Fruit fly (Drosophila melanogaster) whole organism, embryonic: ENCODE results near the gene Hsdl2.

Experiments used
- Abd-B ChIP-seq: fragments of 200-800 bp; sonication (Bioruptor generic); optimal IDR thresholded peaks from 2 replicates; lab custom pipeline; 2018; ENCODE audit warnings: missing biosample characterization, mild to moderate bottlenecking, missing genetic modification characterization, moderate library complexity
- Blimp-1 ChIP-seq: fragments of 200-800 bp; sonication (Bioruptor generic); optimal IDR thresholded peaks from 3 replicates; lab custom pipeline; 2018; ENCODE audit warnings: missing biosample characterization, missing genetic modification characterization, mild to moderate bottlenecking, moderate library complexity, missing genetic modification reagents
- BtbVII ChIP-seq: fragments of 200-800 bp; sonication (Bioruptor generic); optimal IDR thresholded peaks from 3 replicates; lab custom pipeline; 2017; ENCODE audit warnings: missing biosample characterization, mild to moderate bottlenecking, missing genetic modification characterization
- CG1024 ChIP-seq: fragments of 200-800 bp; sonication (Bioruptor generic); IDR thresholded peaks from 2 replicates; pipeline ENCODE4 v1.3.6; 2022; ENCODE audit warnings: missing biosample characterization, missing genetic modification characterization
- CG10321 ChIP-seq: fragments of 200-800 bp; sonication (Bioruptor generic); IDR thresholded peaks from 2 replicates; pipeline ENCODE4 v1.3.6; 2022; ENCODE audit warnings: missing biosample characterization, missing genetic modification characterization
- CG11398 ChIP-seq: fragments of 200-800 bp; sonication (Bioruptor generic); optimal IDR thresholded peaks from 2 replicates; lab custom pipeline; 2016; ENCODE audit warnings: missing biosample characterization, missing genetic modification characterization
- CG12942 ChIP-seq: fragments of 200-800 bp; sonication (Bioruptor generic); optimal IDR thresholded peaks from 3 replicates; lab custom pipeline; 2016; ENCODE audit warnings: missing biosample characterization, missing genetic modification characterization
- CG1603 ChIP-seq: fragments of 200-800 bp; sonication (Bioruptor generic); optimal IDR thresholded peaks from 2 replicates; lab custom pipeline; 2019; ENCODE audit warnings: missing biosample characterization, mild to moderate bottlenecking, missing genetic modification characterization, moderate library complexity
- CG16863 ChIP-seq: fragments of 200-800 bp; sonication (Bioruptor generic); optimal IDR thresholded peaks from 3 replicates; lab custom pipeline; 2016; ENCODE audit warnings: missing biosample characterization, missing genetic modification characterization
- CG17385 ChIP-seq: fragments of 200-800 bp; sonication (Bioruptor generic); optimal IDR thresholded peaks from 3 replicates; lab custom pipeline; 2018; ENCODE audit warnings: missing biosample characterization, mild to moderate bottlenecking, missing genetic modification characterization
- CG2712 ChIP-seq: fragments of 200-800 bp; optimal IDR thresholded peaks from 3 replicates; lab custom pipeline; 2019; ENCODE audit warnings: missing biosample characterization, mild to moderate bottlenecking, missing genetic modification characterization, moderate library complexity
- CG30431 ChIP-seq: fragments of 200-800 bp; sonication (Bioruptor generic); optimal IDR thresholded peaks from 2 replicates; lab custom pipeline; 2017; ENCODE audit warnings: missing biosample characterization, missing genetic modification characterization
- CG31224 ChIP-seq: fragments of 200-800 bp; sonication (Bioruptor generic); IDR thresholded peaks from 2 replicates; pipeline ENCODE4 v1.3.6; 2022; ENCODE audit warnings: missing biosample characterization, missing genetic modification characterization
- CG3163 ChIP-seq: fragments of 200-800 bp; sonication (Bioruptor generic); optimal IDR thresholded peaks from 3 replicates; lab custom pipeline; 2016; ENCODE audit warnings: missing biosample characterization, missing genetic modification characterization
- CG32767 ChIP-seq: fragments of 200-800 bp; sonication (Bioruptor generic); IDR thresholded peaks from 2 replicates; pipeline ENCODE4 v1.3.6; 2022; ENCODE audit warnings: missing biosample characterization, missing genetic modification characterization
- CG43689 ChIP-seq: fragments of 200-800 bp; sonication (Bioruptor generic); IDR thresholded peaks from 2 replicates; pipeline ENCODE4 v1.3.6; 2022; ENCODE audit warnings: missing biosample characterization, missing genetic modification characterization
- CG4424 ChIP-seq: fragments of 200-800 bp; sonication (Bioruptor generic); optimal IDR thresholded peaks from 3 replicates; lab custom pipeline; 2016; ENCODE audit warnings: missing biosample characterization, missing genetic modification characterization
- CG4820 ChIP-seq: fragments of 200-800 bp; sonication (Bioruptor generic); optimal IDR thresholded peaks from 3 replicates; lab custom pipeline; 2016; ENCODE audit warnings: missing biosample characterization, missing genetic modification characterization
- CG6272 ChIP-seq: fragments of 200-800 bp; sonication (Bioruptor generic); IDR thresholded peaks from 2 replicates; pipeline ENCODE4 v1.3.6; 2022; ENCODE audit warnings: missing biosample characterization, missing genetic modification characterization
- CG7556 ChIP-seq: fragments of 200-800 bp; sonication (Bioruptor generic); optimal IDR thresholded peaks from 2 replicates; lab custom pipeline; 2017; ENCODE audit warnings: missing biosample characterization, mild to moderate bottlenecking, missing genetic modification characterization
- CG7786 ChIP-seq: fragments of 200-800 bp; sonication (Bioruptor generic); optimal IDR thresholded peaks from 2 replicates; lab custom pipeline; 2016; ENCODE audit warnings: missing biosample characterization, missing genetic modification characterization
- CG7963 ChIP-seq: fragments of 200-800 bp; sonication (Bioruptor generic); IDR thresholded peaks from 3 replicates; pipeline ENCODE4 v1.3.6; 2022; ENCODE audit warnings: missing biosample characterization, missing genetic modification characterization; ENCODE audit not compliant: partially characterized antibody
- CG8359 ChIP-seq: fragments of 200-800 bp; sonication (Bioruptor generic); optimal IDR thresholded peaks from 2 replicates; lab custom pipeline; 2017; ENCODE audit warnings: missing biosample characterization, mild to moderate bottlenecking, missing genetic modification characterization, borderline replicate concordance
- CG8388 ChIP-seq: fragments of 200-800 bp; sonication (Bioruptor generic); optimal IDR thresholded peaks from 2 replicates; lab custom pipeline; 2019; ENCODE audit warnings: missing biosample characterization, mild to moderate bottlenecking, missing genetic modification characterization, moderate library complexity
- CG8478 ChIP-seq: fragments of >200 bp; optimal IDR thresholded peaks from 2 replicates; lab custom pipeline; 2018
- CG8924 ChIP-seq: fragments of 200-800 bp; optimal IDR thresholded peaks from 3 replicates; lab custom pipeline; 2019; ENCODE audit warnings: missing biosample characterization, mild to moderate bottlenecking, missing genetic modification characterization, moderate library complexity
- CG9876 ChIP-seq: fragments of 200-800 bp; sonication (Bioruptor generic); optimal IDR thresholded peaks from 2 replicates; lab custom pipeline; 2016; ENCODE audit warnings: missing biosample characterization, missing genetic modification characterization
- Hand ChIP-seq: fragments of 200-800 bp; sonication (Bioruptor generic); optimal IDR thresholded peaks from 2 replicates; lab custom pipeline; 2017; ENCODE audit warnings: mild to moderate bottlenecking, missing biosample characterization, missing genetic modification reagents, missing genetic modification characterization
- Hmr ChIP-seq: fragments of 200-800 bp; sonication (Bioruptor generic); optimal IDR thresholded peaks from 3 replicates; lab custom pipeline; 2017; ENCODE audit warnings: mild to moderate bottlenecking, missing biosample characterization, missing genetic modification reagents, missing genetic modification characterization
- Jarid2 ChIP-seq: fragments of 200-800 bp; sonication (Bioruptor generic); optimal IDR thresholded peaks from 3 replicates; lab custom pipeline; 2017; ENCODE audit warnings: mild to moderate bottlenecking, missing biosample characterization, missing genetic modification reagents, missing genetic modification characterization
- Kr ChIP-seq: fragments of 200-800 bp; sonication (Bioruptor generic); optimal IDR thresholded peaks from 2 replicates; lab custom pipeline; 2017; ENCODE audit warnings: missing biosample characterization, mild to moderate bottlenecking, missing genetic modification characterization
- NC2α ChIP-seq: fragments of 200-800 bp; sonication (Bioruptor generic); optimal IDR thresholded peaks from 2 replicates; lab custom pipeline; 2016; ENCODE audit warnings: missing biosample characterization, missing genetic modification characterization
- Sin3A ChIP-seq: fragments of >200 bp; optimal IDR thresholded peaks from 2 replicates; lab custom pipeline; 2018
- ac ChIP-seq: fragments of 200-800 bp; sonication (Bioruptor generic); optimal IDR thresholded peaks from 3 replicates; lab custom pipeline; 2017; ENCODE audit warnings: missing biosample characterization, mild to moderate bottlenecking, missing genetic modification characterization
- al ChIP-seq: fragments of 200-800 bp; sonication (Bioruptor generic); IDR thresholded peaks from 2 replicates; pipeline ENCODE4 v1.3.6; 2022; ENCODE audit warnings: missing biosample characterization, missing genetic modification characterization
- amos ChIP-seq: fragments of 200-800 bp; sonication (Bioruptor generic); IDR thresholded peaks from 2 replicates; pipeline ENCODE4 v1.3.6; 2022; ENCODE audit warnings: missing biosample characterization, missing genetic modification characterization; ENCODE audit not compliant: partially characterized antibody
- fd102C ChIP-seq: fragments of 200-800 bp; sonication (Bioruptor generic); optimal IDR thresholded peaks from 2 replicates; lab custom pipeline; 2018; ENCODE audit warnings: missing biosample characterization, mild to moderate bottlenecking, missing genetic modification characterization, moderate library complexity
- fu2 ChIP-seq: fragments of 200-800 bp; sonication (Bioruptor generic); optimal IDR thresholded peaks from 2 replicates; lab custom pipeline; 2016; ENCODE audit warnings: missing biosample characterization, missing genetic modification characterization
- gcm ChIP-seq: fragments of 200-800 bp; sonication (Bioruptor generic); optimal IDR thresholded peaks from 2 replicates; lab custom pipeline; 2019; ENCODE audit warnings: missing biosample characterization, mild to moderate bottlenecking, missing genetic modification characterization, moderate library complexity
- gcm2 ChIP-seq: fragments of 200-800 bp; sonication (Bioruptor generic); optimal IDR thresholded peaks from 2 replicates; lab custom pipeline; 2016; ENCODE audit warnings: missing biosample characterization, missing genetic modification characterization
- gsb-n ChIP-seq: fragments of 200-800 bp; sonication (Bioruptor generic); optimal IDR thresholded peaks from 3 replicates; lab custom pipeline; 2018; ENCODE audit warnings: missing biosample characterization, mild to moderate bottlenecking, missing genetic modification characterization
- jumu ChIP-seq: fragments of 200-800 bp; sonication (Bioruptor generic); optimal IDR thresholded peaks from 3 replicates; lab custom pipeline; 2016; ENCODE audit warnings: missing biosample characterization, missing genetic modification characterization
- kay ChIP-seq: fragments of 200-800 bp; sonication (Bioruptor generic); optimal IDR thresholded peaks from 2 replicates; lab custom pipeline; 2016; ENCODE audit warnings: missing biosample characterization, missing genetic modification characterization
- lilli ChIP-seq: fragments of 200-800 bp; sonication (Bioruptor generic); optimal IDR thresholded peaks from 3 replicates; lab custom pipeline; 2016; ENCODE audit warnings: missing biosample characterization, missing genetic modification characterization
- mirr ChIP-seq: fragments of 200-800 bp; sonication (Bioruptor generic); optimal IDR thresholded peaks from 3 replicates; lab custom pipeline; 2018; ENCODE audit warnings: missing biosample characterization, mild to moderate bottlenecking, missing genetic modification characterization
- nau ChIP-seq: fragments of 200-800 bp; sonication (Bioruptor generic); optimal IDR thresholded peaks from 3 replicates; lab custom pipeline; 2017; ENCODE audit warnings: missing biosample characterization, mild to moderate bottlenecking, missing genetic modification characterization, missing genetic modification reagents
- pzg ChIP-seq: fragments of 200-800 bp; sonication (Bioruptor generic); optimal IDR thresholded peaks from 3 replicates; lab custom pipeline; 2018; ENCODE audit warnings: missing biosample characterization, mild to moderate bottlenecking, missing genetic modification characterization, moderate library complexity
- seq ChIP-seq: fragments of 200-800 bp; sonication (Bioruptor generic); IDR thresholded peaks from 2 replicates; pipeline ENCODE4 v1.3.6; 2022; ENCODE audit warnings: missing biosample characterization, missing genetic modification characterization
- sisA ChIP-seq: fragments of 200-800 bp; sonication (Bioruptor generic); IDR thresholded peaks from 2 replicates; pipeline ENCODE4 v1.3.6; 2022; ENCODE audit warnings: missing biosample characterization, missing genetic modification characterization
- wdn ChIP-seq: fragments of 200-800 bp; sonication (Bioruptor generic); IDR thresholded peaks from 2 replicates; pipeline ENCODE4 v1.3.6; 2022; ENCODE audit warnings: missing biosample characterization, missing genetic modification characterization
- zf30C ChIP-seq: fragments of 200-800 bp; sonication (Bioruptor generic); optimal IDR thresholded peaks from 3 replicates; lab custom pipeline; 2018; ENCODE audit warnings: missing biosample characterization, mild to moderate bottlenecking, missing genetic modification characterization

Gene Hsdl2

dm6 chr3R:27636010-27636584 is 41.2 kb upstream of the Hsdl2 start, which contains the start of the genes CG5611 and Mtl (continued):
- TF ChIP-seq CG8359 = peak; percentile 96
- TF ChIP-seq NC2α (GFP tag; lab: Kevin White, UChicago) = peak; percentile 93
- TF ChIP-seq CG6272 (GFP tag; lab: Robert Waterston, UW) = peak; percentile 100
- peak; percentile 81 for TF ChIP-seq CG3163 (GFP tag; lab: Kevin White, UChicago)
- peak; percentile 80 for TF ChIP-seq Kr (GFP tag; lab: Kevin White, UChicago)
- peak; percentile 99 for TF ChIP-seq CG7556 (GFP tag; lab: Kevin White, UChicago)
- TF ChIP-seq nau (GFP tag; lab: Kevin White, UChicago) = peak; percentile 99
- peak; percentile 97 for TF ChIP-seq CG7786
- peak; percentile 88 for TF ChIP-seq CG11398 (GFP tag; lab: Kevin White, UChicago)
- TF ChIP-seq al (GFP tag; lab: Robert Waterston, UW) = peak; percentile 100
- TF ChIP-seq Hand (GFP tag; lab: Kevin White, UChicago) = peak; percentile 97
- TF ChIP-seq gcm = peak; percentile 99
- TF ChIP-seq gcm2 (GFP tag; lab: Kevin White, UChicago) = peak; percentile 98
- TF ChIP-seq kay (GFP tag; lab: Kevin White, UChicago) = peak; percentile 99
- TF ChIP-seq CG31224 (GFP tag; lab: Robert Waterston, UW) = peak; percentile 99
- TF ChIP-seq CG32767 (GFP tag; lab: Robert Waterston, UW) = peak; percentile 100
- TF ChIP-seq Blimp-1 (GFP tag; lab: Kevin White, UChicago) = peak; percentile 99
- peak; percentile 99 for TF ChIP-seq CG30431 (GFP tag; lab: Kevin White, UChicago)
- peak; percentile 100 for TF ChIP-seq sisA (GFP tag; lab: Robert Waterston, UW)
- TF ChIP-seq Hmr = peak; percentile 100
- peak; percentile 97 for TF ChIP-seq jumu
- peak; percentile 100 for TF ChIP-seq Abd-B
- TF ChIP-seq gsb-n (tag; lab: Kevin White, UChicago) = peak; percentile 100
- peak; percentile 99 for TF ChIP-seq CG4820 (GFP tag; lab: Kevin White, UChicago)
- no peak; the same call in 2 of the 3 replicates for TF ChIP-seq CG7963
- TF ChIP-seq seq (GFP tag; lab: Robert Waterston, UW) = peak; percentile 100
- TF ChIP-seq CG8388 (GFP tag; lab: Kevin White, UChicago) = peak; percentile 99
- peak; percentile 56 for TF ChIP-seq zf30C
- TF ChIP-seq Jarid2 (GFP tag; lab: Kevin White, UChicago) = peak; percentile 96
- TF ChIP-seq CG43689 (GFP tag; lab: Robert Waterston, UW) = peak; percentile 100
- TF ChIP-seq CG1603 = peak; percentile 99
- peak; percentile 99 for TF ChIP-seq CG17385 (GFP tag; lab: Kevin White, UChicago)
- TF ChIP-seq CG4424 (GFP tag; lab: Kevin White, UChicago) = peak; percentile 100
- peak; percentile 73 for TF ChIP-seq Sin3A (lab: Kevin White, UChicago)
- peak; percentile 91 for TF ChIP-seq CG10321 (GFP tag; lab: Robert Waterston, UW)
- TF ChIP-seq CG12942 (GFP tag; lab: Kevin White, UChicago) = peak; percentile 100
- peak; percentile 97 for TF ChIP-seq fd102C (GFP tag; lab: Kevin White, UChicago)
- peak; percentile 99 for TF ChIP-seq lilli
- TF ChIP-seq fu2 (GFP tag; lab: Kevin White, UChicago) = peak; percentile 97
- TF ChIP-seq CG16863 = peak; percentile 97
- peak; percentile 100 for TF ChIP-seq wdn (GFP tag; lab: Robert Waterston, UW)
- peak; percentile 100 for TF ChIP-seq CG2712 (tag; lab: Kevin White, UChicago)
- peak; percentile 99 for TF ChIP-seq mirr (GFP tag; lab: Kevin White, UChicago)
- peak; percentile 98 for TF ChIP-seq CG1024
- no peak for TF ChIP-seq CG8478 (lab: Kevin White, UChicago)
- TF ChIP-seq CG9876 (GFP tag; lab: Kevin White, UChicago) = peak; percentile 96
- TF ChIP-seq CG8924 = peak; percentile 100
- TF ChIP-seq BtbVII (GFP tag; lab: Kevin White, UChicago) = peak; percentile 99
- peak; percentile 98 for TF ChIP-seq ac (GFP tag; lab: Kevin White, UChicago)
- TF ChIP-seq amos (GFP tag; lab: Robert Waterston, UW) = peak; percentile 37; the same call in 1 of the 2 replicates
- peak; percentile 64 for TF ChIP-seq pzg (GFP tag; lab: Kevin White, UChicago)
